Fruit fly (Drosophila melanogaster) whole organism, embryonic: ENCODE data around the gene Usp14.

Experiments
- Atf-2 ChIP-seq: fragments of 200-800 bp; sonication (Bioruptor generic); optimal IDR thresholded peaks from 2 replicates; lab custom pipeline; 2016; ENCODE audit warnings: missing biosample characterization, missing genetic modification characterization
- CG1024 ChIP-seq: fragments of 200-800 bp; sonication (Bioruptor generic); IDR thresholded peaks from 2 replicates; pipeline ENCODE4 v1.3.6; 2022; ENCODE audit warnings: missing biosample characterization, missing genetic modification characterization
- CG10565 ChIP-seq: fragments of 200-800 bp; sonication (Bioruptor generic); optimal IDR thresholded peaks from 3 replicates; lab custom pipeline; 2016; ENCODE audit warnings: missing biosample characterization, mild to moderate bottlenecking, missing genetic modification characterization
- CG11247 ChIP-seq: fragments of 200-800 bp; sonication (Bioruptor generic); IDR thresholded peaks from 2 replicates; pipeline ENCODE4 v1.3.6; 2022; ENCODE audit warnings: missing biosample characterization, missing genetic modification characterization
- CG11723 ChIP-seq: fragments of 200-800 bp; sonication (Bioruptor generic); optimal IDR thresholded peaks from 2 replicates; lab custom pipeline; 2017; ENCODE audit warnings: missing biosample characterization, mild to moderate bottlenecking, missing genetic modification characterization
- CG12299 ChIP-seq: fragments of 200-800 bp; sonication (Bioruptor generic); optimal IDR thresholded peaks from 2 replicates; lab custom pipeline; 2018; ENCODE audit warnings: missing biosample characterization, mild to moderate bottlenecking, missing genetic modification characterization
- CG13123 ChIP-seq: fragments of 200-800 bp; sonication (Bioruptor generic); optimal IDR thresholded peaks from 2 replicates; lab custom pipeline; 2016; ENCODE audit warnings: missing biosample characterization, missing genetic modification characterization
- CG14667 ChIP-seq: fragments of 200-800 bp; sonication (Bioruptor generic); IDR thresholded peaks from 2 replicates; pipeline ENCODE4 v1.3.6; 2022; ENCODE audit warnings: missing biosample characterization, missing genetic modification characterization
- CG15601 ChIP-seq: fragments of 200-800 bp; sonication (Bioruptor generic); optimal IDR thresholded peaks from 3 replicates; lab custom pipeline; 2019; ENCODE audit warnings: missing biosample characterization, mild to moderate bottlenecking, missing genetic modification characterization, moderate library complexity
- CG17361 ChIP-seq: fragments of 200-800 bp; sonication (Bioruptor generic); IDR thresholded peaks from 3 replicates; pipeline ENCODE4 v1.3.6; 2022; ENCODE audit warnings: missing biosample characterization, missing genetic modification characterization
- CG17612 ChIP-seq: fragments of 200-800 bp; sonication (Bioruptor generic); IDR thresholded peaks from 2 replicates; pipeline ENCODE4 v1.3.6; 2022; ENCODE audit warnings: missing biosample characterization, missing genetic modification characterization
- CG18011 ChIP-seq: fragments of 200-800 bp; sonication (Bioruptor generic); optimal IDR thresholded peaks from 2 replicates; lab custom pipeline; 2017; ENCODE audit warnings: missing biosample characterization, missing genetic modification characterization, mild to moderate bottlenecking, moderate library complexity, missing genotype
- CG18262 ChIP-seq: fragments of 200-800 bp; optimal IDR thresholded peaks from 3 replicates; lab custom pipeline; 2019; ENCODE audit warnings: missing biosample characterization, mild to moderate bottlenecking, missing genetic modification characterization, moderate library complexity
- CG2116 ChIP-seq: fragments of 200-800 bp; sonication (Bioruptor generic); optimal IDR thresholded peaks from 3 replicates; lab custom pipeline; 2018; ENCODE audit warnings: missing biosample characterization, mild to moderate bottlenecking, missing genetic modification characterization
- CG3838 ChIP-seq: fragments of 200-800 bp; sonication (Bioruptor generic); optimal IDR thresholded peaks from 3 replicates; lab custom pipeline; 2016; ENCODE audit warnings: missing biosample characterization, missing genetic modification characterization
- CG4360 ChIP-seq: fragments of 200-800 bp; sonication (Bioruptor generic); IDR thresholded peaks from 2 replicates; pipeline ENCODE4 v1.3.6; 2022; ENCODE audit warnings: missing biosample characterization, missing genetic modification characterization
- CG6175 ChIP-seq: fragments of 200-800 bp; sonication (Bioruptor generic); IDR thresholded peaks from 3 replicates; pipeline ENCODE4 v1.3.6; 2022; ENCODE audit warnings: missing biosample characterization, missing genetic modification characterization
- CG6791 ChIP-seq: fragments of 200-800 bp; sonication (Bioruptor generic); IDR thresholded peaks from 3 replicates; pipeline ENCODE4 v1.3.6; 2022; ENCODE audit warnings: missing biosample characterization, missing genetic modification characterization; ENCODE audit not compliant: partially characterized antibody
- CG7271 ChIP-seq: fragments of 200-800 bp; sonication (Bioruptor generic); optimal IDR thresholded peaks from 2 replicates; lab custom pipeline; 2018; ENCODE audit warnings: missing biosample characterization, mild to moderate bottlenecking, missing genetic modification characterization, moderate library complexity
- CG7372 ChIP-seq: fragments of 200-800 bp; sonication (Bioruptor generic); IDR thresholded peaks from 2 replicates; pipeline ENCODE4 v1.3.6; 2022; ENCODE audit warnings: missing biosample characterization, missing genetic modification characterization
- CG8281 ChIP-seq: fragments of 200-800 bp; sonication (Bioruptor generic); optimal IDR thresholded peaks from 2 replicates; lab custom pipeline; 2018; ENCODE audit warnings: missing biosample characterization, mild to moderate bottlenecking, missing genetic modification characterization, moderate library complexity
- CG8388 ChIP-seq: fragments of 200-800 bp; sonication (Bioruptor generic); optimal IDR thresholded peaks from 2 replicates; lab custom pipeline; 2019; ENCODE audit warnings: missing biosample characterization, mild to moderate bottlenecking, missing genetic modification characterization, moderate library complexity
- CG9437 ChIP-seq: fragments of 200-800 bp; sonication (Bioruptor generic); optimal IDR thresholded peaks from 2 replicates; lab custom pipeline; 2018; ENCODE audit warnings: missing biosample characterization, mild to moderate bottlenecking, missing genetic modification characterization
- Dad ChIP-seq: fragments of 200-800 bp; sonication (Bioruptor generic); optimal IDR thresholded peaks from 3 replicates; lab custom pipeline; 2016; ENCODE audit warnings: missing biosample characterization, missing genetic modification characterization
- Dfd ChIP-seq, 2 experiments: fragments of >200 bp; optimal IDR thresholded peaks; 2 replicates each; lab custom pipeline; 2017; ENCODE audit warnings: missing biosample characterization in 2 of 2, missing genetic modification characterization in 2 of 2
- Dip3 ChIP-seq: fragments of 200-800 bp; sonication (Bioruptor generic); optimal IDR thresholded peaks from 3 replicates; lab custom pipeline; 2016; ENCODE audit warnings: missing biosample characterization, missing genetic modification characterization
- Gsc ChIP-seq: fragments of 200-800 bp; sonication (Bioruptor generic); IDR thresholded peaks from 2 replicates; pipeline ENCODE4 v1.3.6; 2022; ENCODE audit warnings: missing biosample characterization, missing genetic modification characterization
- H15 ChIP-seq: fragments of 200-800 bp; sonication (Bioruptor generic); IDR thresholded peaks from 3 replicates; pipeline ENCODE4 v1.3.6; 2022; ENCODE audit warnings: missing biosample characterization, missing genetic modification characterization
- Hr78 ChIP-seq, 2 experiments: fragments of 200-800 bp in 1 of 2; fragments of >200 bp in 1 of 2; sonication (Bioruptor generic) in 1 of 2; optimal IDR thresholded peaks; 2 replicates each; lab custom pipeline; 2017 to 2019; ENCODE audit warnings: missing biosample characterization in 2 of 2, missing genetic modification characterization in 2 of 2, mild to moderate bottlenecking in 1 of 2, moderate library complexity in 1 of 2
- Lpt ChIP-seq: fragments of >200 bp; optimal IDR thresholded peaks from 2 replicates; lab custom pipeline; 2018; ENCODE audit warnings: missing biosample characterization, missing genetic modification characterization
- Trl ChIP-seq, 3 experiments: fragments of >200 bp in 2 of 3; fragments of 200-800 bp in 1 of 3; sonication (Bioruptor generic) in 1 of 3; optimal IDR thresholded peaks; 2 replicates in 1 of 3; 3 replicates in 2 of 3; lab custom pipeline; 2016 to 2017; ENCODE audit warnings: missing biosample characterization in 1 of 3, missing genetic modification characterization in 1 of 3
- ab ChIP-seq: fragments of 200-800 bp; sonication (Bioruptor generic); optimal IDR thresholded peaks from 2 replicates; lab custom pipeline; 2016; ENCODE audit warnings: missing biosample characterization, missing genetic modification characterization
- aop ChIP-seq: fragments of 200-800 bp; sonication (Bioruptor generic); IDR thresholded peaks from 2 replicates; pipeline ENCODE4 v1.3.6; 2022; ENCODE audit warnings: missing biosample characterization, missing genetic modification characterization
- az2 ChIP-seq: fragments of 200-800 bp; sonication (Bioruptor generic); optimal IDR thresholded peaks from 3 replicates; lab custom pipeline; 2016; ENCODE audit warnings: missing biosample characterization, missing genetic modification characterization
- btn ChIP-seq: fragments of 200-800 bp; sonication (Bioruptor generic); optimal IDR thresholded peaks from 2 replicates; lab custom pipeline; 2016; ENCODE audit warnings: missing biosample characterization, missing genetic modification characterization
- cad ChIP-seq: fragments of >200 bp; optimal IDR thresholded peaks from 2 replicates; lab custom pipeline; 2017; ENCODE audit warnings: missing biosample characterization, missing genetic modification characterization
- croc ChIP-seq: fragments of 200-800 bp; sonication (Bioruptor generic); conservative IDR thresholded peaks from 3 replicates; pipeline ENCODE4 v1.3.6; 2022; ENCODE audit warnings: missing biosample characterization, missing genetic modification characterization
- crol ChIP-seq: fragments of 200-800 bp; sonication (Bioruptor generic); IDR thresholded peaks from 2 replicates; pipeline ENCODE4 v1.3.6; 2022; ENCODE audit warnings: missing biosample characterization, missing genetic modification characterization
- disco-r ChIP-seq: fragments of 200-800 bp; sonication (Bioruptor generic); optimal IDR thresholded peaks from 2 replicates; lab custom pipeline; 2016; ENCODE audit warnings: missing biosample characterization, missing genetic modification characterization
- eve ChIP-seq, 2 experiments: fragments of >200 bp; optimal IDR thresholded peaks; 2 replicates each; lab custom pipeline; 2017; ENCODE audit warnings: missing biosample characterization in 2 of 2, missing genetic modification characterization in 2 of 2
- ham ChIP-seq: fragments of 200-800 bp; sonication (Bioruptor generic); IDR thresholded peaks from 2 replicates; pipeline ENCODE4 v1.3.6; 2022; ENCODE audit warnings: missing biosample characterization, missing genetic modification characterization
- hth ChIP-seq: fragments of >200 bp; optimal IDR thresholded peaks from 2 replicates; lab custom pipeline; 2017; ENCODE audit warnings: inconsistent platforms
- jigr1 ChIP-seq: fragments of 200-800 bp; sonication (Bioruptor generic); IDR thresholded peaks from 3 replicates; pipeline ENCODE4 v1.3.6; 2022; ENCODE audit warnings: missing biosample characterization, missing genetic modification characterization
- nau ChIP-seq: fragments of 200-800 bp; sonication (Bioruptor generic); optimal IDR thresholded peaks from 3 replicates; lab custom pipeline; 2017; ENCODE audit warnings: missing biosample characterization, mild to moderate bottlenecking, missing genetic modification characterization, missing genetic modification reagents
- nom ChIP-seq: fragments of 200-800 bp; sonication (Bioruptor generic); optimal IDR thresholded peaks from 2 replicates; lab custom pipeline; 2017; ENCODE audit warnings: missing biosample characterization, missing genetic modification characterization, mild to moderate bottlenecking, moderate library complexity, missing genetic modification reagents
- row ChIP-seq: fragments of 200-800 bp; sonication (Bioruptor generic); IDR thresholded peaks from 3 replicates; pipeline ENCODE4 v1.3.6; 2022; ENCODE audit warnings: missing biosample characterization, missing genetic modification characterization
- schlank ChIP-seq: fragments of 200-800 bp; sonication (Bioruptor generic); optimal IDR thresholded peaks from 2 replicates; lab custom pipeline; 2018; ENCODE audit warnings: missing biosample characterization, mild to moderate bottlenecking, missing genetic modification characterization
- sens ChIP-seq: fragments of 200-800 bp; sonication (Bioruptor generic); peaks from one replicate; lab custom pipeline; 2016; ENCODE audit warnings: missing biosample characterization, missing genetic modification characterization
- shn ChIP-seq: fragments of 200-800 bp; sonication (Bioruptor generic); optimal IDR thresholded peaks from 3 replicates; lab custom pipeline; 2016; ENCODE audit warnings: missing biosample characterization, missing genetic modification characterization
- stwl ChIP-seq: fragments of 200-800 bp; sonication (Bioruptor generic); optimal IDR thresholded peaks from 3 replicates; lab custom pipeline; 2018; ENCODE audit warnings: missing biosample characterization, mild to moderate bottlenecking, missing genetic modification characterization, moderate library complexity
- ttk ChIP-seq: fragments of 200-800 bp; sonication (Bioruptor generic); IDR thresholded peaks from 2 replicates; pipeline ENCODE4 v2.1.2; 2022; ENCODE audit warnings: missing biosample characterization, missing genetic modification characterization
- z ChIP-seq: fragments of 200-800 bp; sonication (Bioruptor generic); IDR thresholded peaks from 3 replicates; pipeline ENCODE4 v1.3.6; 2022; ENCODE audit warnings: missing biosample characterization, missing genetic modification characterization
- zf30C ChIP-seq: fragments of 200-800 bp; sonication (Bioruptor generic); optimal IDR thresholded peaks from 3 replicates; lab custom pipeline; 2018; ENCODE audit warnings: missing biosample characterization, mild to moderate bottlenecking, missing genetic modification characterization

Usp14 gene

DNA sequence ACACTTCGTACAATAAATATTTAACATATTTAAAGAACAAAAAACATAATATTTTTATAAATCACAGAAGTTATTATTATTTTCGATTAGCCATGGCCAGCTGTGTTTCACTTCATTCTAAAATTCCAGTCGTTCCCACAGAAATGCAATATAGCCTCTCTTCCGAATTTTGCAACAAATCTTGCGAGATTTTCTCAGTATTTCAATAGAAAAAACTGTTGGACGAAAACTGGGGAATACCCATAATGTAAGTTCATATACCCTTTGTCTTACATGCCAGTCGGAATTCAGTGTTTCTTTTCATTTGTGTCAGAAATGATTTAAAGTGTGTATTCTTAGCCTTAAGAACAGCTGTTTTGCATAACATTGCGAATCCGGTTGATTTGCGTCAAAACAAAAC, 42.3 kb upstream of the Usp14 start, which contains the start of the genes CtsL4 and ClpP (continued):
- TF ChIP-seq jigr1, result no peak
- peak; percentile 95 for TF ChIP-seq CG1024
- TF ChIP-seq CG6175 (GFP tag; lab: Robert Waterston, UW), result no peak
- TF ChIP-seq CG14667 (GFP tag; lab: Robert Waterston, UW), result peak; percentile 85
- TF ChIP-seq Dfd (GFP tag; optimal IDR thresholded peaks at IDR 0.05; lab: Kevin White, UChicago), result no peak
- no peak for TF ChIP-seq ttk (GFP tag; lab: Robert Waterston, UW)
- TF ChIP-seq CG11723 (GFP tag; lab: Kevin White, UChicago), result peak; percentile 99
- no peak for TF ChIP-seq nau (GFP tag; lab: Kevin White, UChicago)
- TF ChIP-seq row, result peak; percentile 86
- TF ChIP-seq CG18011 (GFP tag; lab: Kevin White, UChicago), result no peak
- peak; percentile 35 for TF ChIP-seq shn (GFP tag; lab: Kevin White, UChicago)
- peak; percentile 39 for TF ChIP-seq CG15601
- TF ChIP-seq Atf-2 (GFP tag; lab: Kevin White, UChicago), result no peak
- TF ChIP-seq cad (GFP tag; lab: Kevin White, UChicago), result no peak
- TF ChIP-seq crol (GFP tag; lab: Robert Waterston, UW), result no peak
- peak; percentile 68 for TF ChIP-seq CG8388
- TF ChIP-seq az2, result peak; percentile 52
- no peak for TF ChIP-seq z (GFP tag; lab: Robert Waterston, UW)
- no peak for TF ChIP-seq schlank (tag; lab: Kevin White, UChicago)
- TF ChIP-seq Lpt (GFP tag; lab: Kevin White, UChicago), result no peak
- TF ChIP-seq Gsc, result no peak
- no peak for TF ChIP-seq CG10565
- TF ChIP-seq CG13123 (GFP tag; lab: Kevin White, UChicago), result no peak
- no peak for TF ChIP-seq aop
- no peak for TF ChIP-seq CG8281 (tag; lab: Kevin White, UChicago)
- peak; percentile 8 for TF ChIP-seq CG7271 (tag; lab: Kevin White, UChicago)
- no peak for TF ChIP-seq stwl (tag; lab: Kevin White, UChicago)
- no peak for TF ChIP-seq sens (GFP tag; lab: Kevin White, UChicago)
- TF ChIP-seq ham (GFP tag; lab: Robert Waterston, UW), result no peak
- TF ChIP-seq CG18262 (tag; lab: Kevin White, UChicago), result peak; percentile 57
- no peak for TF ChIP-seq ab
- no peak for TF ChIP-seq CG11247 (GFP tag; lab: Robert Waterston, UW)
- no peak for TF ChIP-seq eve (GFP tag; optimal IDR thresholded peaks at IDR 0.05; lab: Kevin White, UChicago)
- TF ChIP-seq CG9437 (GFP tag; lab: Kevin White, UChicago), result peak; percentile 36
- TF ChIP-seq Hr78 (GFP tag; optimal IDR thresholded peaks at IDR 0.05; lab: Kevin White, UChicago), result no peak
- no peak for TF ChIP-seq Dad (GFP tag; lab: Kevin White, UChicago)
- TF ChIP-seq CG3838 (GFP tag; lab: Kevin White, UChicago), result no peak
- TF ChIP-seq disco-r (GFP tag; lab: Kevin White, UChicago), result no peak
- no peak for TF ChIP-seq CG6791 (GFP tag; lab: Robert Waterston, UW)
- peak; percentile 65 for TF ChIP-seq CG2116 (GFP tag; lab: Kevin White, UChicago)
- TF ChIP-seq CG17361 (GFP tag; lab: Robert Waterston, UW), result peak; percentile 76; the same call in 2 of the 3 replicates
- TF ChIP-seq CG17612, result no peak
- no peak for TF ChIP-seq CG4360 (GFP tag; lab: Robert Waterston, UW)
- no peak for TF ChIP-seq Trl (optimal IDR thresholded peaks at IDR 0.05; lab: Kevin White, UChicago)
- TF ChIP-seq Trl (GFP tag; optimal IDR thresholded peaks at IDR 0.05; lab: Kevin White, UChicago), result peak; percentile 8
- no peak for TF ChIP-seq H15 (GFP tag; lab: Robert Waterston, UW)
- no peak; the same call in 2 of the 3 replicates for TF ChIP-seq croc (GFP tag; lab: Robert Waterston, UW)
- no peak for TF ChIP-seq nom (GFP tag; lab: Kevin White, UChicago)
- no peak for TF ChIP-seq CG7372 (GFP tag; lab: Robert Waterston, UW)
- TF ChIP-seq hth (lab: Kevin White, UChicago), result no peak
- no peak for TF ChIP-seq btn (GFP tag; lab: Kevin White, UChicago)
- TF ChIP-seq Dip3, result peak; percentile 50
- peak; percentile 39 for TF ChIP-seq CG12299 (tag; lab: Kevin White, UChicago)
- TF ChIP-seq zf30C (GFP tag; lab: Kevin White, UChicago), result no peak
